Worm (Caenorhabditis elegans) whole organism, L2 larva: ENCODE data around the gene C44B7.7.

Experiments used
- C34F6.9 ChIP-seq: fragments of 150-350 bp; optimal IDR thresholded peaks from 2 replicates; lab custom pipeline; 2014; ENCODE audit warnings: missing biosample characterization, missing genetic modification characterization
- F13H6.1 ChIP-seq: sonication (generic microtip); optimal IDR thresholded peaks from 2 replicates; lab custom pipeline; 2016; ENCODE audit warnings: missing genetic modification characterization, missing compliant biosample characterization
- Y55F3AM.14 ChIP-seq: fragments of 200-800 bp; sonication (Bioruptor generic); optimal IDR thresholded peaks from 2 replicates; lab custom pipeline; 2018; ENCODE audit warnings: mild to moderate bottlenecking, missing genetic modification characterization, missing compliant biosample characterization
- alr-1 ChIP-seq: fragments of 150-350 bp; optimal IDR thresholded peaks from 2 replicates; lab custom pipeline; 2014; ENCODE audit warnings: missing biosample characterization, missing genetic modification characterization
- aly-2 ChIP-seq: fragments of 150-350 bp; optimal IDR thresholded peaks from 2 replicates; lab custom pipeline; 2014; ENCODE audit warnings: missing biosample characterization, missing genetic modification characterization
- blmp-1 ChIP-seq: sonication (generic microtip); optimal IDR thresholded peaks from 2 replicates; lab custom pipeline; 2017; ENCODE audit warnings: missing genetic modification characterization, mild to moderate bottlenecking, missing compliant biosample characterization, antibody characterized with exemption, moderate library complexity; ENCODE audit not compliant: insufficient read depth
- crh-2 ChIP-seq: sonication (generic microtip); optimal IDR thresholded peaks from 2 replicates; lab custom pipeline; 2017; ENCODE audit warnings: missing biosample characterization, missing genetic modification characterization
- egl-27 ChIP-seq: sonication (generic microtip); optimal IDR thresholded peaks from 3 replicates; lab custom pipeline; 2017; ENCODE audit warnings: missing biosample characterization, missing genetic modification reagents, missing genetic modification characterization
- elt-1 ChIP-seq: fragments of 150-350 bp; optimal IDR thresholded peaks from 2 replicates; lab custom pipeline; 2014; ENCODE audit warnings: missing biosample characterization, missing genetic modification characterization
- elt-3 ChIP-seq: sonication (generic microtip); optimal IDR thresholded peaks from 2 replicates; lab custom pipeline; 2017; ENCODE audit warnings: missing biosample characterization, missing genetic modification characterization
- gmeb-1 ChIP-seq: fragments of 150-350 bp; optimal IDR thresholded peaks from 2 replicates; lab custom pipeline; 2014; ENCODE audit warnings: missing biosample characterization, missing genetic modification characterization
- lin-11 ChIP-seq: fragments of 150-350 bp; sonication (generic microtip); optimal IDR thresholded peaks from 2 replicates; lab custom pipeline; 2014; ENCODE audit warnings: missing biosample characterization, missing genetic modification characterization, inconsistent platforms, mixed read lengths
- lin-13 ChIP-seq: fragments of 150-350 bp; optimal IDR thresholded peaks from 2 replicates; lab custom pipeline; 2014; ENCODE audit warnings: missing biosample characterization, missing genetic modification reagents, missing genetic modification characterization
- lin-39 ChIP-seq: fragments of 150-350 bp; optimal IDR thresholded peaks from 2 replicates; lab custom pipeline; 2014; ENCODE audit warnings: missing biosample characterization, missing genetic modification reagents, missing genetic modification characterization
- lsy-2 ChIP-seq, 2 experiments: fragments of 150-350 bp in 1 of 2; sonication (generic microtip) in 1 of 2; optimal IDR thresholded peaks; 2 replicates each; lab custom pipeline; 2014 to 2017; ENCODE audit warnings: missing biosample characterization in 2 of 2, missing genetic modification characterization in 2 of 2
- mab-5 ChIP-seq: fragments of 150-350 bp; optimal IDR thresholded peaks from 2 replicates; lab custom pipeline; 2014; ENCODE audit warnings: missing biosample characterization, missing genetic modification characterization
- mbf-1 ChIP-seq: sonication (generic microtip); optimal IDR thresholded peaks from 2 replicates; lab custom pipeline; 2017; ENCODE audit warnings: missing biosample characterization, missing genetic modification characterization
- nhr-11 ChIP-seq: fragments of 150-350 bp; optimal IDR thresholded peaks from 2 replicates; lab custom pipeline; 2014; ENCODE audit warnings: missing biosample characterization, missing genetic modification characterization
- nhr-12 ChIP-seq: fragments of 150-350 bp; optimal IDR thresholded peaks from 2 replicates; lab custom pipeline; 2014; ENCODE audit warnings: missing biosample characterization, missing genetic modification characterization
- nhr-129 ChIP-seq: fragments of 150-350 bp; optimal IDR thresholded peaks from 2 replicates; lab custom pipeline; 2014; ENCODE audit warnings: missing biosample characterization, missing genetic modification characterization
- nhr-21 ChIP-seq: fragments of 150-350 bp; optimal IDR thresholded peaks from 2 replicates; lab custom pipeline; 2014; ENCODE audit warnings: missing biosample characterization, missing genetic modification characterization
- nhr-25 ChIP-seq: fragments of 150-350 bp; sonication (generic microtip); optimal IDR thresholded peaks from 3 replicates; lab custom pipeline; 2014; ENCODE audit warnings: missing biosample characterization, missing genetic modification characterization
- nhr-6 ChIP-seq: fragments of 150-350 bp; optimal IDR thresholded peaks from 2 replicates; lab custom pipeline; 2014; ENCODE audit warnings: missing biosample characterization, missing genetic modification characterization
- sem-4 ChIP-seq: fragments of 150-350 bp; optimal IDR thresholded peaks from 2 replicates; lab custom pipeline; 2014; ENCODE audit warnings: missing biosample characterization, missing genetic modification reagents, missing genetic modification characterization
- skn-1 ChIP-seq: sonication (generic microtip); optimal IDR thresholded peaks from 2 replicates; lab custom pipeline; 2017; ENCODE audit warnings: missing biosample characterization, missing genetic modification characterization
- sma-3 ChIP-seq: sonication (generic microtip); optimal IDR thresholded peaks from 2 replicates; lab custom pipeline; 2016; ENCODE audit warnings: missing genetic modification reagents, missing genetic modification characterization, missing compliant biosample characterization
- sma-9 ChIP-seq, 2 experiments: fragments of 150-350 bp in 1 of 2; sonication (generic microtip) in 1 of 2; optimal IDR thresholded peaks; 2 replicates each; lab custom pipeline; 2014 to 2016; ENCODE audit warnings: missing genetic modification characterization in 2 of 2, mild to moderate bottlenecking in 1 of 2, missing biosample characterization in 1 of 2, missing compliant biosample characterization in 1 of 2, missing genetic modification reagents in 1 of 2, moderate library complexity in 1 of 2
- snpc-4 ChIP-seq: fragments of 150-350 bp; optimal IDR thresholded peaks from 2 replicates; lab custom pipeline; 2014; ENCODE audit warnings: missing biosample characterization, missing genetic modification characterization
- unc-55 ChIP-seq: fragments of 150-350 bp; sonication (generic microtip); optimal IDR thresholded peaks from 3 replicates; lab custom pipeline; 2014; ENCODE audit warnings: missing biosample characterization, missing genetic modification reagents, missing genetic modification characterization
- unc-62 ChIP-seq: fragments of 150-350 bp; optimal IDR thresholded peaks from 2 replicates; lab custom pipeline; 2014; ENCODE audit warnings: missing biosample characterization, missing genetic modification reagents, missing genetic modification characterization
- zag-1 ChIP-seq: fragments of 150-350 bp; optimal IDR thresholded peaks from 2 replicates; lab custom pipeline; 2014; ENCODE audit warnings: missing biosample characterization, missing genetic modification characterization
- ztf-1 ChIP-seq: fragments of 200-800 bp; sonication (Bioruptor generic); conservative IDR thresholded peaks from 2 replicates; pipeline ENCODE4 v1.3.6; 2022; ENCODE audit warnings: missing genetic modification characterization, missing compliant biosample characterization
- ztf-11 ChIP-seq: sonication (generic microtip); optimal IDR thresholded peaks from 2 replicates; lab custom pipeline; 2017; ENCODE audit warnings: missing biosample characterization, missing genetic modification characterization

C44B7.7 gene

DNA sequence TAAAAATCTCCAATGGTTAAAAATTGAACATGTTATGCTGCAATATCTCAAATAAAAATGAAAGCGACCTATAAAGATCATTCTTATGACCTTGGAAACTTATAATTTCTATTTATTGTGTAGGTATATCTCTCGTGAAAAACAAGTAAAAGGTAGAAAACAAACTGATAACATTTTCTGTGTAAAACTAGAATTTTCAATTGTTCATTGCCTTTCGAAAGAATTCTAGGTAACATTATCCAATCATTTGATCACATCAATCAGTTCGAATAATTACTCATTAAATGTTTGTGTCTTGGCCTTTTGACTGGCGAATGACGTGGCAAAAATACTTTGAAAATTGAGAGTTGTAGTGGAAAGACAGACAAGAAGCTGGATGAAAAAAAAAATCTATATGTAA, 2.1 kb downstream of the C44B7.7 start:
- no peak for TF ChIP-seq Y55F3AM.14 (GFP tag; lab: Kevin White, UChicago)
- TF ChIP-seq nhr-12 (tag; lab: Kevin White, UChicago) = no peak
- no peak for TF ChIP-seq sem-4 (tag; lab: Kevin White, UChicago)
- no peak for TF ChIP-seq egl-27
- no peak for TF ChIP-seq lin-11 (tag; lab: Kevin White, UChicago)
- TF ChIP-seq mbf-1 (tag; lab: Kevin White, UChicago) = no peak
- no peak for TF ChIP-seq F13H6.1 (tag; lab: Kevin White, UChicago)
- no peak for TF ChIP-seq ztf-11 (tag; lab: Kevin White, UChicago)
- TF ChIP-seq blmp-1 (tag; lab: Kevin White, UChicago) = peak; percentile 58
- no peak for TF ChIP-seq lin-39 (tag; lab: Kevin White, UChicago)
- no peak for TF ChIP-seq zag-1
- TF ChIP-seq unc-62 (GFP tag; lab: Kevin White, UChicago) = no peak
- peak; percentile 71 for TF ChIP-seq crh-2 (tag; lab: Kevin White, UChicago)
- TF ChIP-seq nhr-25 (tag; lab: Kevin White, UChicago) = peak; percentile 71
- TF ChIP-seq nhr-6 (tag; lab: Kevin White, UChicago) = no peak
- TF ChIP-seq aly-2 (tag; lab: Kevin White, UChicago) = no peak
- no peak for TF ChIP-seq unc-55 (GFP tag; lab: Kevin White, UChicago)
- no peak for TF ChIP-seq nhr-21 (tag; lab: Kevin White, UChicago)
- no peak for TF ChIP-seq C34F6.9
- no peak for TF ChIP-seq elt-1 (tag; lab: Kevin White, UChicago)
- no peak for TF ChIP-seq snpc-4 (tag; lab: Kevin White, UChicago)
- no peak for TF ChIP-seq nhr-129 (tag; lab: Kevin White, UChicago)
- no peak for TF ChIP-seq elt-3 (tag; lab: Kevin White, UChicago)
- no peak for TF ChIP-seq skn-1 (tag; lab: Kevin White, UChicago)
- TF ChIP-seq alr-1 (tag; lab: Kevin White, UChicago) = no peak
- TF ChIP-seq sma-3 (GFP tag; lab: Kevin White, UChicago) = peak; percentile 62
- TF ChIP-seq nhr-11 (tag; lab: Kevin White, UChicago) = no peak
- no peak for TF ChIP-seq mab-5 (tag; lab: Kevin White, UChicago)
- TF ChIP-seq, all 48 proteins: peak for 4

ce11 chrII:6876957-6877356, 3.0 kb downstream of the C44B7.7 start, which contains the start of gene slc-36.5:
Gene slc-36.5 (minus strand): TSS chrII:6877057.
- no peak for TF ChIP-seq unc-55 (GFP tag; lab: Kevin White, UChicago)
- no peak for TF ChIP-seq mab-5 (tag; lab: Kevin White, UChicago)
- no peak for TF ChIP-seq nhr-12 (tag; lab: Kevin White, UChicago)
- no peak for TF ChIP-seq lin-13 (GFP tag; lab: Kevin White, UChicago)

ce11 chrII:6872493-6872892, 7.5 kb downstream of the C44B7.7 start, which contains the start of gene C44B7.5:
Gene C44B7.5 (minus strand): TSS chrII:6872593.
- TF ChIP-seq ztf-1 (GFP tag; lab: Robert Waterston, UW) (no peak), elt-1 (tag; lab: Kevin White, UChicago) (no peak), crh-2 (tag; lab: Kevin White, UChicago) (no peak), skn-1 (tag; lab: Kevin White, UChicago) (no peak), sma-9 (GFP tag; optimal IDR thresholded peaks at IDR 0.05; lab: Kevin White, UChicago) (no peak), sma-9 (tag; optimal IDR thresholded peaks at IDR 0.05; lab: Kevin White, UChicago) (no peak), gmeb-1 (tag; lab: Kevin White, UChicago) (no peak), egl-27 (no peak)

ce11 chrII:6870803-6871202, 9.2 kb downstream of the C44B7.7 start, which contains the start of gene clhm-1:
Gene clhm-1 (minus strand): TSS chrII:6871009.
- TF ChIP-seq sma-9 (GFP tag; optimal IDR thresholded peaks at IDR 0.05; lab: Kevin White, UChicago) (no peak), sma-9 (tag; optimal IDR thresholded peaks at IDR 0.05; lab: Kevin White, UChicago) (no peak), lsy-2 (tag; optimal IDR thresholded peaks at IDR 0.05; lab: Kevin White, UChicago) (peak in 1 of 2 experiments; percentile 15), crh-2 (tag; lab: Kevin White, UChicago) (peak; percentile 92), nhr-12 (tag; lab: Kevin White, UChicago) (no peak), lin-39 (tag; lab: Kevin White, UChicago) (no peak), aly-2 (tag; lab: Kevin White, UChicago) (no peak), mab-5 (tag; lab: Kevin White, UChicago) (no peak)
